Fruit fly (Drosophila melanogaster) whole organism: ENCODE results near the gene jus.

ENCODE experiments used
- CG8478 ChIP-seq: fragments of >200 bp; optimal IDR thresholded peaks from 2 replicates; lab custom pipeline; 2018; ENCODE audit warnings: inconsistent platforms
- Dll ChIP-seq: fragments of >200 bp; optimal IDR thresholded peaks from 2 replicates; lab custom pipeline; 2017
- EcR ChIP-seq, 2 experiments: fragments of >200 bp; optimal IDR thresholded peaks; 2 replicates each; lab custom pipeline; 2017; ENCODE audit warnings: missing biosample characterization in 2 of 2, missing genetic modification characterization in 2 of 2, missing genetic modification reagents in 2 of 2
- pan ChIP-seq: fragments of >200 bp; optimal IDR thresholded peaks from 2 replicates; lab custom pipeline; 2017
- psq ChIP-seq: fragments of >200 bp; optimal IDR thresholded peaks from 2 replicates; lab custom pipeline; 2017
- usp ChIP-seq: fragments of >200 bp; optimal IDR thresholded peaks from 2 replicates; lab custom pipeline; 2017; ENCODE audit warnings: missing biosample characterization, missing genetic modification characterization, mixed read lengths

The jus gene

dm6 chr3R:29194957-29195356 lies at the start of gene jus:
Gene jus (minus strand): TSS chr3R:29194994.
- TF ChIP-seq Dll (lab: Kevin White, UChicago) (no peak), usp (GFP tag; lab: Kevin White, UChicago) (no peak), EcR (GFP tag; optimal IDR thresholded peaks at IDR 0.05; lab: Kevin White, UChicago) (no peak), CG8478 (lab: Kevin White, UChicago) (no peak), psq (lab: Kevin White, UChicago) (no peak), pan (no peak)

- TF ChIP-seq EcR (GFP tag; optimal IDR thresholded peaks at IDR 0.05; lab: Kevin White, UChicago), result no peak
- TF ChIP-seq psq (lab: Kevin White, UChicago), result no peak
- TF ChIP-seq pan, result no peak
- no peak for TF ChIP-seq usp (GFP tag; lab: Kevin White, UChicago)
- TF ChIP-seq Dll (lab: Kevin White, UChicago), result no peak
- TF ChIP-seq CG8478 (lab: Kevin White, UChicago), result no peak
These were observed 43.8 kb upstream of the jus start, which contains the start of gene CG11951 for dm6 chr3R:29238623-29239022. Gene CG11951 (minus strand): TSS chr3R:29238723.

- no peak for TF ChIP-seq EcR (GFP tag; optimal IDR thresholded peaks at IDR 0.05; lab: Kevin White, UChicago)
- TF ChIP-seq Dll (lab: Kevin White, UChicago), result no peak
- no peak for TF ChIP-seq psq (lab: Kevin White, UChicago)
- TF ChIP-seq CG8478 (lab: Kevin White, UChicago), result no peak
- TF ChIP-seq pan, result no peak
- no peak for TF ChIP-seq usp (GFP tag; lab: Kevin White, UChicago)
These were observed 35.8 kb upstream of the jus start for dm6 chr3R:29230552-29231102.

dm6 chr3R:29229958-29230357 lies 35.2 kb upstream of the jus start:
- TF ChIP-seq EcR (GFP tag; optimal IDR thresholded peaks at IDR 0.05; lab: Kevin White, UChicago) (no peak), Dll (lab: Kevin White, UChicago) (no peak), CG8478 (lab: Kevin White, UChicago) (no peak), psq (lab: Kevin White, UChicago) (no peak), pan (no peak), usp (GFP tag; lab: Kevin White, UChicago) (no peak)

- TF ChIP-seq pan (peak; percentile 9), usp (GFP tag; lab: Kevin White, UChicago) (no peak)
These were observed 34.1 kb upstream of the jus start, which contains the start of gene Usp1 for dm6 chr3R:29228745-29229448. Gene Usp1 (plus strand): TSS chr3R:29229161.

- TF ChIP-seq usp (GFP tag; lab: Kevin White, UChicago) (no peak), psq (lab: Kevin White, UChicago) (no peak), Dll (lab: Kevin White, UChicago) (no peak), pan (no peak), CG8478 (lab: Kevin White, UChicago) (no peak), EcR (GFP tag; optimal IDR thresholded peaks at IDR 0.05; lab: Kevin White, UChicago) (no peak)
These were observed 32.9 kb upstream of the jus start, which contains the start of gene CG14507 for dm6 chr3R:29227675-29228211. Gene CG14507 (minus strand): TSS chr3R:29227725.

- TF ChIP-seq usp (GFP tag; lab: Kevin White, UChicago) (no peak), CG8478 (lab: Kevin White, UChicago) (no peak), pan (no peak), Dll (lab: Kevin White, UChicago) (no peak), psq (lab: Kevin White, UChicago) (no peak), EcR (GFP tag; optimal IDR thresholded peaks at IDR 0.05; lab: Kevin White, UChicago) (no peak)
These were observed 28.4 kb upstream of the jus start, which contains the start of the genes Cisd2 and Brd8 for dm6 chr3R:29222891-29223842. Gene Cisd2 (minus strand): TSS chr3R:29223428. Gene Brd8 (plus strand): TSS chr3R:29223485.

dm6 chr3R:29221168-29221567 lies 26.4 kb upstream of the jus start:
- no peak for TF ChIP-seq EcR (GFP tag; optimal IDR thresholded peaks at IDR 0.05; lab: Kevin White, UChicago)
- no peak for TF ChIP-seq pan
- no peak for TF ChIP-seq CG8478 (lab: Kevin White, UChicago)
- TF ChIP-seq Dll (lab: Kevin White, UChicago), result no peak
- TF ChIP-seq usp (GFP tag; lab: Kevin White, UChicago), result no peak
- no peak for TF ChIP-seq psq (lab: Kevin White, UChicago)

dm6 chr3R:29220585-29220984 lies 25.8 kb upstream of the jus start:
- TF ChIP-seq CG8478 (lab: Kevin White, UChicago) (no peak), Dll (lab: Kevin White, UChicago) (no peak), psq (lab: Kevin White, UChicago) (no peak), usp (GFP tag; lab: Kevin White, UChicago) (no peak), EcR (GFP tag; optimal IDR thresholded peaks at IDR 0.05; lab: Kevin White, UChicago) (no peak), pan (no peak)

dm6 chr3R:29219948-29220347 lies 25.2 kb upstream of the jus start, which contains the start of gene eEF1gamma:
Gene eEF1gamma (plus strand): TSS chr3R:29220172.
- TF ChIP-seq CG8478 (lab: Kevin White, UChicago) (no peak), usp (GFP tag; lab: Kevin White, UChicago) (no peak), psq (lab: Kevin White, UChicago) (no peak), EcR (GFP tag; optimal IDR thresholded peaks at IDR 0.05; lab: Kevin White, UChicago) (no peak), pan (no peak), Dll (lab: Kevin White, UChicago) (no peak)
